Worm (Caenorhabditis elegans) whole organism, mixed stage, embryonic: ENCODE data around the gene npr-29.

ENCODE experiments used
- flh-1 ChIP-seq: fragments of 200-800 bp; sonication (Bioruptor generic); optimal IDR thresholded peaks from 2 replicates; lab custom pipeline; 2018; ENCODE audit warnings: mild to moderate bottlenecking, missing genetic modification characterization, moderate library complexity, missing compliant biosample characterization
- lsy-2 ChIP-seq: fragments of 150-350 bp; optimal IDR thresholded peaks from 2 replicates; lab custom pipeline; 2014; ENCODE audit warnings: missing biosample characterization, missing genetic modification characterization
- snpc-4 ChIP-seq: fragments of 150-350 bp; optimal IDR thresholded peaks from 2 replicates; lab custom pipeline; 2014; ENCODE audit warnings: missing biosample characterization, missing genetic modification characterization
- unc-39 ChIP-seq: fragments of 150-350 bp; optimal IDR thresholded peaks from 2 replicates; lab custom pipeline; 2014; ENCODE audit warnings: missing biosample characterization, missing genetic modification characterization
- unc-62 ChIP-seq: fragments of 150-350 bp; optimal IDR thresholded peaks from 2 replicates; lab custom pipeline; 2014; ENCODE audit warnings: missing biosample characterization, missing genetic modification reagents, missing genetic modification characterization

- no peak for TF ChIP-seq unc-62 (GFP tag; lab: Kevin White, UChicago)
- TF ChIP-seq unc-39 (tag; lab: Kevin White, UChicago) = no peak
- no peak for TF ChIP-seq snpc-4 (tag; lab: Kevin White, UChicago)
- no peak for TF ChIP-seq flh-1
- no peak for TF ChIP-seq lsy-2 (tag; lab: Kevin White, UChicago)
Observed at ce11 chrIII:9181246-9181645, 34.0 kb downstream of the npr-29 start, which contains the start of gene tax-4.
